Fruit fly (Drosophila melanogaster) whole organism, embryonic: ENCODE measurements around the gene Nup107.

Experiments
- Bteb2 ChIP-seq: fragments of 200-800 bp; sonication (Bioruptor generic); optimal IDR thresholded peaks from 2 replicates; lab custom pipeline; 2016; ENCODE audit warnings: missing biosample characterization, missing genetic modification characterization
- CG10147 ChIP-seq: fragments of 200-800 bp; sonication (Bioruptor generic); optimal IDR thresholded peaks from 2 replicates; lab custom pipeline; 2019; ENCODE audit warnings: missing biosample characterization, mild to moderate bottlenecking, missing genetic modification characterization, moderate library complexity
- CG10209 ChIP-seq: fragments of 200-800 bp; sonication (Bioruptor generic); optimal IDR thresholded peaks from 3 replicates; lab custom pipeline; 2017; ENCODE audit warnings: missing biosample characterization, mild to moderate bottlenecking, missing genetic modification characterization, missing genetic modification reagents
- CG11504 ChIP-seq: fragments of 200-800 bp; sonication (Bioruptor generic); optimal IDR thresholded peaks from 3 replicates; lab custom pipeline; 2019; ENCODE audit warnings: missing biosample characterization, mild to moderate bottlenecking, missing genetic modification characterization, moderate library complexity
- CG11696 ChIP-seq: fragments of 200-800 bp; sonication (Bioruptor generic); IDR thresholded peaks from 2 replicates; pipeline ENCODE4 v1.3.6; 2022; ENCODE audit warnings: missing biosample characterization, missing genetic modification characterization
- CG12769 ChIP-seq: fragments of 200-800 bp; sonication (Bioruptor generic); optimal IDR thresholded peaks from 2 replicates; lab custom pipeline; 2019; ENCODE audit warnings: missing biosample characterization, mild to moderate bottlenecking, missing genetic modification characterization, moderate library complexity
- CG13287 ChIP-seq: fragments of 200-800 bp; sonication (Bioruptor generic); IDR thresholded peaks from 2 replicates; pipeline ENCODE4 v1.3.6; 2022; ENCODE audit warnings: missing biosample characterization, missing genetic modification characterization; ENCODE audit not compliant: partially characterized antibody
- CG15269 ChIP-seq: fragments of 200-800 bp; sonication (Bioruptor generic); optimal IDR thresholded peaks from 2 replicates; lab custom pipeline; 2018; ENCODE audit warnings: missing biosample characterization, mild to moderate bottlenecking, missing genetic modification characterization, moderate library complexity
- CG15514 ChIP-seq: fragments of 200-800 bp; sonication (Bioruptor generic); optimal IDR thresholded peaks from 3 replicates; lab custom pipeline; 2017; ENCODE audit warnings: missing biosample characterization, missing genetic modification characterization, mild to moderate bottlenecking, moderate library complexity, missing genetic modification reagents
- CG16779 ChIP-seq: fragments of 200-800 bp; sonication (Bioruptor generic); IDR thresholded peaks from 2 replicates; pipeline ENCODE4 v1.3.6; 2022; ENCODE audit warnings: missing biosample characterization, missing genetic modification characterization
- CG18011 ChIP-seq: fragments of 200-800 bp; sonication (Bioruptor generic); optimal IDR thresholded peaks from 2 replicates; lab custom pipeline; 2017; ENCODE audit warnings: missing biosample characterization, missing genetic modification characterization, mild to moderate bottlenecking, moderate library complexity, missing genotype
- CG1832 ChIP-seq: fragments of 200-800 bp; sonication (Bioruptor generic); optimal IDR thresholded peaks from 2 replicates; lab custom pipeline; 2017; ENCODE audit warnings: missing biosample characterization, mild to moderate bottlenecking, missing genetic modification characterization, inconsistent platforms
- CG2120 ChIP-seq: fragments of 200-800 bp; sonication (Bioruptor generic); optimal IDR thresholded peaks from 3 replicates; lab custom pipeline; 2016; ENCODE audit warnings: missing biosample characterization, missing genetic modification characterization
- CG32767 ChIP-seq: fragments of 200-800 bp; sonication (Bioruptor generic); IDR thresholded peaks from 2 replicates; pipeline ENCODE4 v1.3.6; 2022; ENCODE audit warnings: missing biosample characterization, missing genetic modification characterization
- CG32772 ChIP-seq: fragments of 200-800 bp; sonication (Bioruptor generic); IDR thresholded peaks from 2 replicates; pipeline ENCODE4 v1.3.6; 2022; ENCODE audit warnings: missing biosample characterization, missing genetic modification characterization
- CG3281 ChIP-seq: fragments of 200-800 bp; sonication (Bioruptor generic); optimal IDR thresholded peaks from 3 replicates; lab custom pipeline; 2017; ENCODE audit warnings: missing biosample characterization, mild to moderate bottlenecking, missing genetic modification characterization
- CG7372 ChIP-seq: fragments of 200-800 bp; sonication (Bioruptor generic); IDR thresholded peaks from 2 replicates; pipeline ENCODE4 v1.3.6; 2022; ENCODE audit warnings: missing biosample characterization, missing genetic modification characterization
- CG7745 ChIP-seq: fragments of 200-800 bp; sonication (Bioruptor generic); optimal IDR thresholded peaks from 2 replicates; lab custom pipeline; 2018; ENCODE audit warnings: missing biosample characterization, mild to moderate bottlenecking, missing genetic modification characterization, moderate library complexity
- CG8290 ChIP-seq, 3 experiments: fragments of 200-800 bp; sonication (Bioruptor generic); optimal IDR thresholded peaks; 2 replicates each; lab custom pipeline; 2016 to 2019; ENCODE audit warnings: missing biosample characterization in 3 of 3, missing genetic modification characterization in 3 of 3, mild to moderate bottlenecking in 2 of 3, moderate library complexity in 1 of 3
- CG8478 ChIP-seq: fragments of >200 bp; optimal IDR thresholded peaks from 2 replicates; lab custom pipeline; 2018
- CTCF ChIP-seq: fragments of 200-800 bp; sonication (Bioruptor generic); optimal IDR thresholded peaks from 2 replicates; lab custom pipeline; 2017; ENCODE audit warnings: missing biosample characterization, mild to moderate bottlenecking, missing genetic modification characterization, moderate library complexity
- Fer2 ChIP-seq: fragments of 200-800 bp; sonication (Bioruptor generic); optimal IDR thresholded peaks from 2 replicates; lab custom pipeline; 2018; ENCODE audit warnings: missing biosample characterization, mild to moderate bottlenecking, missing genetic modification characterization, moderate library complexity
- HLH3B ChIP-seq: fragments of 200-800 bp; sonication (Bioruptor generic); IDR thresholded peaks from 2 replicates; pipeline ENCODE4 v1.3.6; 2022; ENCODE audit warnings: missing biosample characterization, missing genetic modification characterization
- MESR4 ChIP-seq: fragments of 200-800 bp; sonication (Bioruptor generic); optimal IDR thresholded peaks from 2 replicates; lab custom pipeline; 2018; ENCODE audit warnings: missing biosample characterization, mild to moderate bottlenecking, missing genetic modification characterization, moderate library complexity
- Mrtf ChIP-seq: fragments of 200-800 bp; sonication (Bioruptor generic); IDR thresholded peaks from 3 replicates; pipeline ENCODE4 v1.3.6; 2022; ENCODE audit warnings: missing biosample characterization, missing genetic modification characterization
- NC2β ChIP-seq: fragments of 200-800 bp; sonication (Bioruptor generic); optimal IDR thresholded peaks from 2 replicates; lab custom pipeline; 2016; ENCODE audit warnings: missing biosample characterization, missing genetic modification characterization
- NK7.1 ChIP-seq: fragments of 200-800 bp; sonication (Bioruptor generic); optimal IDR thresholded peaks from 3 replicates; lab custom pipeline; 2016; ENCODE audit warnings: missing biosample characterization, missing genetic modification characterization
- Oli ChIP-seq: fragments of 200-800 bp; sonication (Bioruptor generic); optimal IDR thresholded peaks from 2 replicates; lab custom pipeline; 2018; ENCODE audit warnings: missing biosample characterization, mild to moderate bottlenecking, missing genetic modification characterization, moderate library complexity
- Sry-δ ChIP-seq: fragments of 200-800 bp; sonication (Bioruptor generic); optimal IDR thresholded peaks from 2 replicates; lab custom pipeline; 2016; ENCODE audit warnings: missing biosample characterization, missing genetic modification characterization
- TFAM ChIP-seq: fragments of 200-800 bp; sonication (Bioruptor generic); optimal IDR thresholded peaks from 2 replicates; lab custom pipeline; 2017; ENCODE audit warnings: missing biosample characterization, missing genetic modification characterization, inconsistent platforms
- Trl ChIP-seq, 3 experiments: fragments of >200 bp in 2 of 3; fragments of 200-800 bp in 1 of 3; sonication (Bioruptor generic) in 1 of 3; optimal IDR thresholded peaks; 2 replicates in 1 of 3; 3 replicates in 2 of 3; lab custom pipeline; 2016 to 2017; ENCODE audit warnings: missing biosample characterization in 1 of 3, missing genetic modification characterization in 1 of 3
- ara ChIP-seq: fragments of 200-800 bp; sonication (Bioruptor generic); IDR thresholded peaks from 2 replicates; pipeline ENCODE4 v1.3.6; 2022; ENCODE audit warnings: missing biosample characterization, missing genetic modification characterization
- ase ChIP-seq: fragments of 200-800 bp; sonication (Bioruptor generic); IDR thresholded peaks from 3 replicates; pipeline ENCODE4 v1.3.6; 2022; ENCODE audit warnings: missing biosample characterization, missing genetic modification characterization
- bab2 ChIP-seq: fragments of 200-800 bp; sonication (Bioruptor generic); optimal IDR thresholded peaks from 2 replicates; lab custom pipeline; 2016; ENCODE audit warnings: missing biosample characterization, missing genetic modification characterization
- bsh ChIP-seq, 2 experiments: fragments of 200-800 bp; sonication (Bioruptor generic); optimal IDR thresholded peaks; 2 replicates each; lab custom pipeline; 2017 to 2018; ENCODE audit warnings: mild to moderate bottlenecking in 2 of 2, missing biosample characterization in 2 of 2, missing genetic modification characterization in 2 of 2, moderate library complexity in 1 of 2
- chif ChIP-seq, 2 experiments: fragments of 200-800 bp; sonication (Bioruptor generic); optimal IDR thresholded peaks; 3 replicates each; lab custom pipeline; 2016; ENCODE audit warnings: missing biosample characterization in 2 of 2, missing genetic modification characterization in 2 of 2
- dm ChIP-seq: fragments of 200-800 bp; sonication (Bioruptor generic); optimal IDR thresholded peaks from 3 replicates; lab custom pipeline; 2016; ENCODE audit warnings: missing biosample characterization, missing genetic modification characterization
- eve ChIP-seq, 2 experiments: fragments of >200 bp; optimal IDR thresholded peaks; 2 replicates each; lab custom pipeline; 2017; ENCODE audit warnings: missing biosample characterization in 2 of 2, missing genetic modification characterization in 2 of 2
- exex ChIP-seq: fragments of 200-800 bp; sonication (Bioruptor generic); optimal IDR thresholded peaks from 4 replicates; lab custom pipeline; 2018; ENCODE audit warnings: missing biosample characterization, mild to moderate bottlenecking, missing genetic modification characterization, moderate library complexity
- fu2 ChIP-seq: fragments of 200-800 bp; sonication (Bioruptor generic); optimal IDR thresholded peaks from 2 replicates; lab custom pipeline; 2016; ENCODE audit warnings: missing biosample characterization, missing genetic modification characterization
- gem ChIP-seq: fragments of 200-800 bp; sonication (Bioruptor generic); optimal IDR thresholded peaks from 2 replicates; lab custom pipeline; 2019; ENCODE audit warnings: missing biosample characterization, mild to moderate bottlenecking, missing genetic modification characterization, moderate library complexity
- grau ChIP-seq: fragments of 200-800 bp; optimal IDR thresholded peaks from 3 replicates; lab custom pipeline; 2019; ENCODE audit warnings: missing biosample characterization, mild to moderate bottlenecking, missing genetic modification characterization, moderate library complexity
- ham ChIP-seq: fragments of 200-800 bp; sonication (Bioruptor generic); IDR thresholded peaks from 2 replicates; pipeline ENCODE4 v1.3.6; 2022; ENCODE audit warnings: missing biosample characterization, missing genetic modification characterization
- org-1 ChIP-seq: fragments of 200-800 bp; sonication (Bioruptor generic); optimal IDR thresholded peaks from 2 replicates; lab custom pipeline; 2017; ENCODE audit warnings: missing biosample characterization, missing genetic modification characterization
- prd ChIP-seq, 3 experiments: fragments of >200 bp in 2 of 3; fragments of 200-800 bp in 1 of 3; sonication (Bioruptor generic) in 1 of 3; optimal IDR thresholded peaks in 2 of 3; IDR thresholded peaks in 1 of 3; 2 replicates in 2 of 3; 3 replicates in 1 of 3; pipeline versions ENCODE4 v1.3.6 to Lab custom; 2017 to 2022; ENCODE audit warnings: missing biosample characterization in 1 of 3, missing genetic modification characterization in 1 of 3
- rib ChIP-seq: fragments of 200-800 bp; sonication (Bioruptor generic); IDR thresholded peaks from 2 replicates; pipeline ENCODE4 v1.3.6; 2022; ENCODE audit warnings: missing biosample characterization, missing genetic modification characterization
- row ChIP-seq: fragments of 200-800 bp; sonication (Bioruptor generic); IDR thresholded peaks from 3 replicates; pipeline ENCODE4 v1.3.6; 2022; ENCODE audit warnings: missing biosample characterization, missing genetic modification characterization
- sens ChIP-seq: fragments of 200-800 bp; sonication (Bioruptor generic); peaks from one replicate; lab custom pipeline; 2016; ENCODE audit warnings: missing biosample characterization, missing genetic modification characterization
- slou ChIP-seq: fragments of 200-800 bp; sonication (Bioruptor generic); optimal IDR thresholded peaks from 3 replicates; lab custom pipeline; 2016; ENCODE audit warnings: missing biosample characterization, missing genetic modification characterization
- tio ChIP-seq: fragments of 200-800 bp; sonication (Bioruptor generic); optimal IDR thresholded peaks from 2 replicates; lab custom pipeline; 2017; ENCODE audit warnings: missing biosample characterization, missing genetic modification characterization, inconsistent platforms
- tna ChIP-seq: fragments of 200-800 bp; sonication (Bioruptor generic); IDR thresholded peaks from 2 replicates; pipeline ENCODE4 v1.3.6; 2022; ENCODE audit warnings: missing biosample characterization, missing genetic modification characterization; ENCODE audit not compliant: partially characterized antibody

Gene Nup107

DNA sequence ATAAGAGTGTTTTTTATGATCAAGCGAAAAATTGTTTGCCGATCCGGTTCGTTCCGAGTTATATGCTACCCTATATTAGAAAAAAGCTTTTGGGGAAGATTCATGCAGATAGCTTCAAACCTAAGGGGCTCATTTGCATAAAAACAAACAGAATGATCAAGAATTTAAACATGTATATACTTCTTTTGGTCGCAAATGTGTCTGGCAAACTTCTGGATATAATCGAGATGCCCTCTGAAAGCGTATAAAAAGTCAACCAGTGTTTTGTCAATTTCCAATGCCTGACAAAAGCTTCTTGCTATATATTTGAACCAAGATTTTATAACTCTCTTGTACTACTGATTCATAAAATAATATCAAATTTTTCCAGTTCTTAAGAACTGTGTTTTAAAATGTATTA, 50.2 kb downstream of the Nup107 start:
- peak; percentile 5 for TF ChIP-seq CG10209 (GFP tag; lab: Kevin White, UChicago)
- TF ChIP-seq Trl (optimal IDR thresholded peaks at IDR 0.05; lab: Kevin White, UChicago), result no peak
- no peak for TF ChIP-seq Trl (GFP tag; optimal IDR thresholded peaks at IDR 0.05; lab: Kevin White, UChicago)
- no peak for TF ChIP-seq prd (optimal IDR thresholded peaks at IDR 0.05; lab: Kevin White, UChicago)
- TF ChIP-seq prd (GFP tag; IDR thresholded peaks at IDR 0.05; lab: Robert Waterston, UW), result 0 out of 3 replicates have a peak, but pooled peaks have one; percentile 13
- peak; percentile 95 for TF ChIP-seq CG18011
- TF ChIP-seq bab2 (GFP tag; lab: Kevin White, UChicago), result no peak
- no peak for TF ChIP-seq HLH3B
- TF ChIP-seq tna, result no peak
- TF ChIP-seq CG1832, result no peak
- no peak for TF ChIP-seq CG8478 (lab: Kevin White, UChicago)
- TF ChIP-seq CG7372 (GFP tag; lab: Robert Waterston, UW), result 0 out of 2 replicates have a peak, but pooled peaks have one; percentile 24
- TF ChIP-seq CG3281, result no peak
- TF ChIP-seq chif (GFP tag; optimal IDR thresholded peaks at IDR 0.05; lab: Kevin White, UChicago), result no peak
- TF ChIP-seq CG7745 (tag; lab: Kevin White, UChicago), result no peak
- TF ChIP-seq org-1 (GFP tag; lab: Kevin White, UChicago), result no peak
- TF ChIP-seq MESR4, result no peak
- TF ChIP-seq Mrtf (GFP tag; lab: Robert Waterston, UW), result no peak
- TF ChIP-seq row (GFP tag; lab: Robert Waterston, UW), result peak; percentile 42; the same call in 2 of the 3 replicates
- no peak for TF ChIP-seq exex (tag; lab: Kevin White, UChicago)
- TF ChIP-seq Oli, result no peak
- TF ChIP-seq CG15269 (tag; lab: Kevin White, UChicago), result no peak
- no peak for TF ChIP-seq ase (GFP tag; lab: Robert Waterston, UW)
- no peak for TF ChIP-seq CG10147 (GFP tag; lab: Kevin White, UChicago)
- TF ChIP-seq CG15514, result peak; percentile 6
- no peak for TF ChIP-seq ara (GFP tag; lab: Robert Waterston, UW)
- no peak for TF ChIP-seq CTCF
- TF ChIP-seq bsh (GFP tag; optimal IDR thresholded peaks at IDR 0.05; lab: Kevin White, UChicago), result no peak
- no peak for TF ChIP-seq slou
- TF ChIP-seq dm, result no peak
- no peak for TF ChIP-seq CG13287 (GFP tag; lab: Robert Waterston, UW)
- no peak for TF ChIP-seq NK7.1 (GFP tag; lab: Kevin White, UChicago)
- TF ChIP-seq CG16779 (GFP tag; lab: Robert Waterston, UW), result no peak
- peak; percentile 47 for TF ChIP-seq CG11504
- TF ChIP-seq Bteb2 (GFP tag; lab: Kevin White, UChicago), result no peak
- TF ChIP-seq tio (GFP tag; lab: Kevin White, UChicago), result no peak
- TF ChIP-seq CG2120 (GFP tag; lab: Kevin White, UChicago), result peak; percentile 40
- no peak for TF ChIP-seq Fer2 (tag; lab: Kevin White, UChicago)
- no peak for TF ChIP-seq eve (GFP tag; optimal IDR thresholded peaks at IDR 0.05; lab: Kevin White, UChicago)
- no peak for TF ChIP-seq fu2
- no peak for TF ChIP-seq ham (GFP tag; lab: Robert Waterston, UW)
- TF ChIP-seq CG12769, result no peak
- TF ChIP-seq grau (tag; lab: Kevin White, UChicago), result peak; percentile 18
- no peak for TF ChIP-seq NC2β (GFP tag; lab: Kevin White, UChicago)
- TF ChIP-seq Sry-δ, result no peak
- TF ChIP-seq CG32772 (GFP tag; lab: Robert Waterston, UW), result no peak
- no peak for TF ChIP-seq CG11696 (GFP tag; lab: Robert Waterston, UW)
- TF ChIP-seq gem, result peak; percentile 30
- no peak for TF ChIP-seq rib (GFP tag; lab: Robert Waterston, UW)
- TF ChIP-seq sens (GFP tag; lab: Kevin White, UChicago), result peak; percentile 65
- no peak for TF ChIP-seq TFAM (GFP tag; lab: Kevin White, UChicago)
- no peak for TF ChIP-seq CG32767
- TF ChIP-seq CG8290 (GFP tag; optimal IDR thresholded peaks at IDR 0.05; lab: Kevin White, UChicago), result peak; percentile 13
- TF ChIP-seq CG8290 (tag; optimal IDR thresholded peaks at IDR 0.05; lab: Kevin White, UChicago), result peak in 1 of 2 experiments; percentile 16
